Worm (Caenorhabditis elegans) whole organism, L1 larva: ENCODE measurements around the gene F14F9.8.

Source experiments
- C16A3.4 ChIP-seq: fragments of 150-350 bp; optimal IDR thresholded peaks from 2 replicates; lab custom pipeline; 2014; ENCODE audit warnings: missing biosample characterization, missing genetic modification characterization
- ceh-8 ChIP-seq: fragments of 200-800 bp; sonication (Bioruptor generic); optimal IDR thresholded peaks from 2 replicates; lab custom pipeline; 2018; ENCODE audit warnings: mild to moderate bottlenecking, missing genetic modification characterization, moderate library complexity, missing compliant biosample characterization
- ceh-82 ChIP-seq, 3 experiments: fragments of 150-350 bp in 1 of 3; sonication (generic microtip) in 2 of 3; optimal IDR thresholded peaks; 2 replicates each; lab custom pipeline; 2014 to 2017; ENCODE audit warnings: missing biosample characterization in 3 of 3, missing genetic modification characterization in 3 of 3
- dpl-1 ChIP-seq, 3 experiments: fragments of 150-350 bp in 2 of 3; sonication (generic microtip) in 1 of 3; optimal IDR thresholded peaks; 2 replicates each; lab custom pipeline; 2014 to 2017; ENCODE audit warnings: missing biosample characterization in 3 of 3, missing genetic modification characterization in 3 of 3, missing genetic modification reagents in 3 of 3
- dsc-1 ChIP-seq: sonication (generic microtip); optimal IDR thresholded peaks from 2 replicates; lab custom pipeline; 2016; ENCODE audit warnings: mild to moderate bottlenecking, missing genetic modification characterization, missing compliant biosample characterization
- efl-1 ChIP-seq, 4 experiments: fragments of 150-350 bp; optimal IDR thresholded peaks in 3 of 4; peaks in 1 of 4; 1 replicate in 1 of 4; 2 replicates in 3 of 4; lab custom pipeline; 2014; ENCODE audit warnings: missing biosample characterization in 2 of 4, missing genetic modification characterization in 2 of 4, missing genetic modification reagents in 2 of 4
- efl-3 ChIP-seq: fragments of 200-800 bp; sonication (Bioruptor generic); optimal IDR thresholded peaks from 2 replicates; lab custom pipeline; 2018; ENCODE audit warnings: mild to moderate bottlenecking, missing genetic modification characterization, missing compliant biosample characterization
- egl-13 ChIP-seq: sonication (generic microtip); optimal IDR thresholded peaks from 2 replicates; lab custom pipeline; 2016; ENCODE audit warnings: missing genotype, missing genetic modification reagents, missing genetic modification characterization, missing compliant biosample characterization
- elt-2 ChIP-seq: sonication (generic microtip); optimal IDR thresholded peaks from 2 replicates; lab custom pipeline; 2016; ENCODE audit warnings: missing genetic modification characterization, mild to moderate bottlenecking, inconsistent platforms, missing compliant biosample characterization, missing genetic modification reagents
- fkh-10 ChIP-seq: sonication (generic microtip); optimal IDR thresholded peaks from 2 replicates; lab custom pipeline; 2017; ENCODE audit warnings: missing biosample characterization, missing genetic modification reagents, missing genetic modification characterization
- fkh-8 ChIP-seq: sonication (generic microtip); optimal IDR thresholded peaks from 2 replicates; lab custom pipeline; 2016; ENCODE audit warnings: mild to moderate bottlenecking, missing genetic modification characterization, missing compliant biosample characterization
- fos-1 ChIP-seq: fragments of 150-350 bp; optimal IDR thresholded peaks from 2 replicates; lab custom pipeline; 2014; ENCODE audit warnings: missing biosample characterization, missing genetic modification characterization
- hpl-2 ChIP-seq: fragments of 150-350 bp; optimal IDR thresholded peaks from 2 replicates; lab custom pipeline; 2014; ENCODE audit warnings: missing biosample characterization, missing genetic modification reagents, missing genetic modification characterization
- irx-1 ChIP-seq: sonication (generic microtip); optimal IDR thresholded peaks from 2 replicates; lab custom pipeline; 2016; ENCODE audit warnings: missing genetic modification characterization, missing compliant biosample characterization
- isw-1 ChIP-seq: fragments of 200-800 bp; sonication (Bioruptor generic); IDR thresholded peaks from 2 replicates; pipeline ENCODE4 v1.3.6; 2022; ENCODE audit warnings: missing genetic modification characterization, missing compliant biosample characterization
- jun-1 ChIP-seq: fragments of 150-350 bp; optimal IDR thresholded peaks from 2 replicates; lab custom pipeline; 2014; ENCODE audit warnings: missing biosample characterization, missing genetic modification reagents, missing genetic modification characterization
- lin-13 ChIP-seq: fragments of 150-350 bp; optimal IDR thresholded peaks from 2 replicates; lab custom pipeline; 2014; ENCODE audit warnings: missing biosample characterization, missing genetic modification reagents, missing genetic modification characterization
- lin-14 ChIP-seq: fragments of 200-800 bp; sonication (Bioruptor generic); optimal IDR thresholded peaks from 2 replicates; lab custom pipeline; 2018; ENCODE audit warnings: mild to moderate bottlenecking, missing genetic modification characterization, moderate library complexity, missing compliant biosample characterization
- lin-35 ChIP-seq, 2 experiments: fragments of 150-350 bp; optimal IDR thresholded peaks; 2 replicates each; lab custom pipeline; 2014; ENCODE audit warnings: missing biosample characterization in 2 of 2, missing genetic modification characterization in 2 of 2, missing genetic modification reagents in 2 of 2
- lin-39 ChIP-seq: fragments of 150-350 bp; optimal IDR thresholded peaks from 2 replicates; lab custom pipeline; 2014; ENCODE audit warnings: missing biosample characterization, missing genetic modification reagents, missing genetic modification characterization
- lsy-2 ChIP-seq, 2 experiments: fragments of 150-350 bp; optimal IDR thresholded peaks; 2 replicates each; lab custom pipeline; 2014; ENCODE audit warnings: missing biosample characterization in 2 of 2, missing genetic modification characterization in 2 of 2
- mab-9 ChIP-seq: fragments of 200-800 bp; sonication (Bioruptor generic); IDR thresholded peaks from 2 replicates; pipeline ENCODE4 v1.3.6; 2022; ENCODE audit warnings: missing genetic modification reagents, missing genetic modification characterization, missing compliant biosample characterization
- mef-2 ChIP-seq: fragments of 150-350 bp; optimal IDR thresholded peaks from 2 replicates; lab custom pipeline; 2014; ENCODE audit warnings: missing biosample characterization, missing genetic modification characterization
- mep-1 ChIP-seq: fragments of 150-350 bp; optimal IDR thresholded peaks from 2 replicates; lab custom pipeline; 2014; ENCODE audit warnings: missing biosample characterization, missing genetic modification characterization
- nhr-11 ChIP-seq: fragments of 150-350 bp; optimal IDR thresholded peaks from 2 replicates; lab custom pipeline; 2014; ENCODE audit warnings: missing biosample characterization, missing genetic modification characterization
- nhr-12 ChIP-seq: sonication (generic microtip); optimal IDR thresholded peaks from 2 replicates; lab custom pipeline; 2017; ENCODE audit warnings: missing biosample characterization, missing genetic modification characterization
- nhr-19 ChIP-seq: fragments of 200-800 bp; sonication (Bioruptor generic); conservative IDR thresholded peaks from 2 replicates; pipeline ENCODE4 v1.3.6; 2022; ENCODE audit warnings: missing genetic modification characterization, missing compliant biosample characterization
- nhr-47 ChIP-seq: sonication (generic microtip); optimal IDR thresholded peaks from 2 replicates; lab custom pipeline; 2016; ENCODE audit warnings: mild to moderate bottlenecking, missing genetic modification characterization, moderate library complexity, missing compliant biosample characterization
- nhr-71 ChIP-seq: sonication (generic microtip); optimal IDR thresholded peaks from 2 replicates; lab custom pipeline; 2016; ENCODE audit warnings: mild to moderate bottlenecking, missing genetic modification characterization, moderate library complexity, missing compliant biosample characterization
- nhr-77 ChIP-seq: fragments of 150-350 bp; optimal IDR thresholded peaks from 2 replicates; lab custom pipeline; 2014; ENCODE audit warnings: missing biosample characterization, missing genetic modification characterization
- nhr-84 ChIP-seq: sonication (generic microtip); optimal IDR thresholded peaks from 2 replicates; lab custom pipeline; 2017; ENCODE audit warnings: missing biosample characterization, missing genetic modification characterization
- rnt-1 ChIP-seq: sonication (generic microtip); optimal IDR thresholded peaks from 2 replicates; lab custom pipeline; 2016; ENCODE audit warnings: mild to moderate bottlenecking, missing genetic modification characterization, moderate library complexity, missing compliant biosample characterization
- skn-1 ChIP-seq: fragments of 150-350 bp; optimal IDR thresholded peaks from 2 replicates; lab custom pipeline; 2014; ENCODE audit warnings: missing biosample characterization, missing genetic modification characterization
- snu-23 ChIP-seq: sonication (generic microtip); optimal IDR thresholded peaks from 2 replicates; lab custom pipeline; 2016; ENCODE audit warnings: missing genetic modification characterization, missing compliant biosample characterization
- tbx-2 ChIP-seq: sonication (generic microtip); optimal IDR thresholded peaks from 2 replicates; lab custom pipeline; 2016; ENCODE audit warnings: missing genetic modification characterization, missing compliant biosample characterization
- unc-130 ChIP-seq: fragments of 150-350 bp; optimal IDR thresholded peaks from 2 replicates; lab custom pipeline; 2017; ENCODE audit warnings: missing biosample characterization, missing genetic modification characterization, inconsistent platforms
- unc-86 ChIP-seq: sonication (generic microtip); optimal IDR thresholded peaks from 2 replicates; lab custom pipeline; 2016; ENCODE audit warnings: missing genetic modification characterization, missing compliant biosample characterization
- unc-98 ChIP-seq: fragments of 200-800 bp; sonication (Bioruptor generic); IDR thresholded peaks from 2 replicates; pipeline ENCODE4 v1.3.6; 2022; ENCODE audit warnings: missing genetic modification characterization, missing compliant biosample characterization
- vab-15 ChIP-seq: sonication (generic microtip); optimal IDR thresholded peaks from 2 replicates; lab custom pipeline; 2017; ENCODE audit warnings: missing genotype, mild to moderate bottlenecking, missing genetic modification characterization, missing compliant biosample characterization
- zip-4 ChIP-seq: fragments of 200-800 bp; sonication (Bioruptor generic); optimal IDR thresholded peaks from 2 replicates; lab custom pipeline; 2018; ENCODE audit warnings: mild to moderate bottlenecking, missing genetic modification characterization, moderate library complexity, missing compliant biosample characterization
- ztf-11 ChIP-seq, 2 experiments: sonication (generic microtip); optimal IDR thresholded peaks; 2 replicates each; lab custom pipeline; 2016 to 2017; ENCODE audit warnings: missing genetic modification characterization in 2 of 2, missing biosample characterization in 1 of 2, missing compliant biosample characterization in 1 of 2

The F14F9.8 gene

ce11 chrV:5084957-5085465 is 45.1 kb upstream of the F14F9.8 start, which contains the start of gene Y58A7A.4:
Gene Y58A7A.4 (minus strand): TSS chrV:5085007.
- TF ChIP-seq ceh-8 (GFP tag; lab: Kevin White, UChicago) (no peak), efl-1 (optimal IDR thresholded peaks at IDR 0.05; lab: Kevin White, UChicago) (no peak), efl-1 (GFP tag; optimal IDR thresholded peaks at IDR 0.05 in 1 of 2; lab: Kevin White, UChicago) (peak in 1 of 2 experiments; percentile 26), unc-86 (tag; lab: Kevin White, UChicago) (no peak), mef-2 (tag; lab: Kevin White, UChicago) (no peak), tbx-2 (no peak), lsy-2 (tag; optimal IDR thresholded peaks at IDR 0.05; lab: Kevin White, UChicago) (peak in 1 of 2 experiments; percentile 30), skn-1 (tag; lab: Kevin White, UChicago) (peak; percentile 64), dpl-1 (GFP tag; optimal IDR thresholded peaks at IDR 0.05; lab: Kevin White, UChicago) (no peak), rnt-1 (no peak), fkh-8 (no peak)

DNA sequence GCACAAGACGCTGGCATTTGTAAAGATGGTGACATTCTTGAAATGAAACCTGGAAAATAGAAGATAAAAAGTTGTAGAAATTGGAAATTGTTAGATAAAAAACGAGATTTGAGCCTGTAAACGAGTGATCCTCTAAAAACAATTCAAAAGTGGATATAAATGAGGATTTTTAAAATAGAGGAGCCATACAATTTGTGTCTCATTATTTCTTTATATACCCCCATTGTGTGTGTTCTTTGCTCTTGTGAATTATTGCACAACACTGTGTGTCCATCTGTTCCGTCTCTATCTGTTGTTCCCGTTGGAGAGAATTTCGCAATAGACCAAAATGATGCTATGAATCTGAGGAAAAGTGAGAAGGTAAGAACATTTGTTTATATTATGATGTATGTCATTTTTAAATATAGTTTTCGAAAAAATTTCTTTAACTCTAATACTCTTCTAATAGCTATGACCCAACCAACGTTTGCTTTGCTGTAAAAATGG is 43.2 kb upstream of the F14F9.8 start, which contains the start of gene Y58A7A.5:
Y58A7A.5 (minus strand) TSS at position 51 of the 486 bp plus-strand sequence.
- TF ChIP-seq unc-98 (GFP tag; lab: Robert Waterston, UW) (no peak), nhr-71 (peak; percentile 45), efl-3 (GFP tag; lab: Kevin White, UChicago) (no peak), jun-1 (tag; lab: Kevin White, UChicago) (no peak), unc-130 (tag; lab: Kevin White, UChicago) (no peak), nhr-19 (GFP tag; lab: Robert Waterston, UW) (peak; percentile 85), lin-39 (no peak), lin-14 (peak; percentile 66), efl-1 (optimal IDR thresholded peaks at IDR 0.05; lab: Kevin White, UChicago) (peak in 1 of 2 experiments; percentile 15), efl-1 (GFP tag; optimal IDR thresholded peaks at IDR 0.05 in 1 of 2; lab: Kevin White, UChicago) (no peak), zip-4 (GFP tag; lab: Kevin White, UChicago) (peak; percentile 66), lsy-2 (tag; optimal IDR thresholded peaks at IDR 0.05; lab: Kevin White, UChicago) (peak in 1 of 2 experiments; percentile 58), nhr-12 (tag; lab: Kevin White, UChicago) (no peak), skn-1 (tag; lab: Kevin White, UChicago) (peak; percentile 87), mep-1 (tag; lab: Kevin White, UChicago) (peak; percentile 13), unc-86 (tag; lab: Kevin White, UChicago) (peak; percentile 4), nhr-47 (tag; lab: Kevin White, UChicago) (peak; percentile 27), ceh-82 (tag; optimal IDR thresholded peaks at IDR 0.05; lab: Kevin White, UChicago) (peak in 2 of 3 experiments; percentile 25 to 33), nhr-11 (tag; lab: Kevin White, UChicago) (no peak), C16A3.4 (tag; lab: Kevin White, UChicago) (no peak), hpl-2 (GFP tag; lab: Kevin White, UChicago) (no peak), dsc-1 (tag; lab: Kevin White, UChicago) (peak; percentile 59), isw-1 (no peak), tbx-2 (peak; percentile 20)

DNA sequence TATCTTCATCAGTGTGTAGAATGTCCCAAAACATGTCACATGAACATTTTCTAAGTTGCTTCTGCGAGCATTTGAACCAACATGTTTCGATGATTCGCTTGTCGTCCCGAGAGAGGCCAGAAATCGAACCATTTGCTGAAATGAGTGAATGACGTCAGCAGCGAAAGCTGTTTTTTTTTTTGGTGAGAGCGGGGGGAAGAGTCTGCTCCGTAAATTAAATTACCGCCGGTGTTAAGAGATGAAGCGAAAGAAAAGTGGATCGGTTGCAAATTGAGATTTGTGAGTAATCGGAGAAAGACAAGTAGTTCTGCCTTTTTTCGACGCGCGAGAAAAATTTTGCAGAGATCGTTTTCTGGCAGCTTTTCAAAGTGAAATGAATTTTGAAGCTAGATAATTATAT is 41.8 kb upstream of the F14F9.8 start:
- TF ChIP-seq isw-1, result no peak
- TF ChIP-seq nhr-71, result peak; percentile 35
- TF ChIP-seq fkh-10, result peak; percentile 9
- TF ChIP-seq ceh-8 (GFP tag; lab: Kevin White, UChicago), result no peak
- peak; percentile 22 for TF ChIP-seq egl-13 (tag; lab: Kevin White, UChicago)
- no peak for TF ChIP-seq efl-1 (optimal IDR thresholded peaks at IDR 0.05; lab: Kevin White, UChicago)
- TF ChIP-seq efl-1 (GFP tag; optimal IDR thresholded peaks at IDR 0.05 in 1 of 2; lab: Kevin White, UChicago), result peak in 1 of 2 experiments; percentile 38
- TF ChIP-seq lin-14, result peak; percentile 74
- no peak for TF ChIP-seq hpl-2 (GFP tag; lab: Kevin White, UChicago)
- no peak for TF ChIP-seq unc-98 (GFP tag; lab: Robert Waterston, UW)
- peak; percentile 14 for TF ChIP-seq nhr-47 (tag; lab: Kevin White, UChicago)
- no peak for TF ChIP-seq nhr-77
- peak; percentile 63 for TF ChIP-seq tbx-2
- TF ChIP-seq nhr-11 (tag; lab: Kevin White, UChicago), result no peak
- no peak for TF ChIP-seq mef-2 (tag; lab: Kevin White, UChicago)

DNA sequence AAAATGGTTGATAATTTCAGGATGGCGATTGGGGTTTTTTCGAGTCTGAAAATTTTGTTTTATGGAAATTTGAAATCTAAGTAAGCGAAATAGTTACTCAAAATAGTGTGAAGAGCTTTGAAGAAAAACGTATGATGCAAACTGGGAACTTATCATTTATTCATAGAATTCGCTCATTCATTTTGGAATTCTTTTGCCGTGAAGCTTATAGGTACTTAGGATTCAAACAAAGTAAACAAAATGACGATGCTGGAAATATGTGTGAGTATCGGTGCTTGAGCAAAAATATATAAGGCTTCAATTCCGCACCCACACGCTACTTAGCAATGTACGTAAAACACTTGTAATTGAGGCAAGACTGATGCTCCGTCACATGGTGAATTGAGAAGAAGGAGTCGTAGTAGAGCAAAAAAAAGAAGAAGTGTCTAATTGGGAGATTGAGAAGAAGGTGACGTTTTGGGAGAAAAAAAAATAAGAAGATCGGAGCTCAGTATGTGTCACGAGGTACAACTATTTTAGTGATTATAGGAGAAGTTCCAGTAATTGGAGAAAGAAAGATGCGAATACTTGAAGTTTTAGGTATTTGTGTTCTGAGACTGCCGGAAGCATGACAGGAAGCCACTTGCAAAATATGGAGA is 40.5 kb upstream of the F14F9.8 start, which contains the start of gene glb-32:
glb-32 (minus strand) TSS at position 51 of the 638 bp plus-strand sequence.
- TF ChIP-seq ceh-8 (GFP tag; lab: Kevin White, UChicago) (no peak), unc-86 (tag; lab: Kevin White, UChicago) (peak; percentile 75), vab-15 (tag; lab: Kevin White, UChicago) (no peak), ceh-82 (tag; optimal IDR thresholded peaks at IDR 0.05; lab: Kevin White, UChicago) (no peak), nhr-84 (no peak), nhr-47 (tag; lab: Kevin White, UChicago) (peak; percentile 24), lin-13 (GFP tag; lab: Kevin White, UChicago) (no peak), elt-2 (no peak), snu-23 (GFP tag; lab: Kevin White, UChicago) (no peak), fos-1 (tag; lab: Kevin White, UChicago) (no peak), fkh-8 (no peak), egl-13 (tag; lab: Kevin White, UChicago) (peak; percentile 80), skn-1 (tag; lab: Kevin White, UChicago) (no peak), nhr-71 (peak; percentile 48), lin-14 (peak; percentile 71), mab-9 (no peak), irx-1 (tag; lab: Kevin White, UChicago) (no peak), ztf-11 (tag; optimal IDR thresholded peaks at IDR 0.05; lab: Kevin White, UChicago) (no peak), lin-35 (GFP tag; optimal IDR thresholded peaks at IDR 0.05; lab: Kevin White, UChicago) (no peak)
